Worm (Caenorhabditis elegans): ENCODE results near the gene taf-6.1.
A peak's percentile ranks its signal among the peaks of the same experiment; 100 is the strongest.

The taf-6.1 gene

DNA sequence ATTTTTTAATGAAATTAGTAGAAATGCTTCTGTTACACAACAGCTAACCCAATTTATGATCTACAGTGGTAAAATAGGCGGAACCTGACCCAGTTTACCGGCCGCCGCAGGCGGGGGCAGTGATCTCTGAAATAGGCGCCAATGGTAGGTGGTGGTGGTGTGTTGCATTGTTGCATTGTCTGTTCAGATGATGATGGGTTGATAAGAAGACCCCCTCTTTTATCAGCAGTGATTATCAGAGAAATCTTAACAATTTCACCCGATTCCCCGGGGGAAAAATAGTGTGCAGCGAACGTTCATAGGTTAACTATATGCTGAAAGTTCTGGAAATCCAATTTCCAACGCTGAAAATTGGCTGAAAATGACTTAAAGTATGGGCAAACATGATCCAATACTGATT, 10.8 kb downstream of the taf-6.1 start (continued):
- TF ChIP-seq jun-1 (tag; optimal IDR thresholded peaks at IDR 0.05) (no peak), lin-39 (tag; optimal IDR thresholded peaks at IDR 0.05) (no peak), egl-27 (tag; optimal IDR thresholded peaks at IDR 0.05) (no peak), zag-1 (tag; optimal IDR thresholded peaks at IDR 0.05) (no peak), dmd-6 (GFP tag; IDR thresholded peaks at IDR 0.05) (peak; percentile 51; the same call in 1 of the 2 replicates), ztf-7 (tag; optimal IDR thresholded peaks at IDR 0.05) (no peak), nhr-11 (tag; optimal IDR thresholded peaks at IDR 0.05) (no peak), ceh-62 (tag; optimal IDR thresholded peaks at IDR 0.05) (no peak), T26A8.4 (GFP tag; IDR thresholded peaks at IDR 0.05) (no peak), Y105C5A.15 (GFP tag; IDR thresholded peaks at IDR 0.05) (no peak), mdt-29 (GFP tag; IDR thresholded peaks at IDR 0.05) (no peak), mxl-2 (GFP tag; conservative IDR thresholded peaks at IDR 0.05) (no peak), daf-16 (GFP tag; optimal IDR thresholded peaks at IDR 0.05) (no peak), daf-16 (tag; optimal IDR thresholded peaks at IDR 0.05) (peak; percentile 58), lin-1 (GFP tag; IDR thresholded peaks at IDR 0.05) (no peak), ama-1 (optimal IDR thresholded peaks at IDR 0.05) (no peak), egl-43 (GFP tag; IDR thresholded peaks at IDR 0.05) (no peak), mdl-1 (tag; optimal IDR thresholded peaks at IDR 0.05) (no peak), ceh-20 (GFP tag; IDR thresholded peaks at IDR 0.05) (no peak), cey-2 (tag; optimal IDR thresholded peaks at IDR 0.05; ENCODE audit: borderline replicate concordance, insufficient read depth) (no peak), hif-1 (tag; optimal IDR thresholded peaks at IDR 0.05) (no peak), lin-38 (GFP tag; IDR thresholded peaks at IDR 0.05) (no peak), fkh-10 (GFP tag; optimal IDR thresholded peaks at IDR 0.05) (no peak), nhr-41 (GFP tag; IDR thresholded peaks at IDR 0.05) (no peak), lsy-2 (tag; optimal IDR thresholded peaks at IDR 0.05) (no peak), spr-1 (tag; optimal IDR thresholded peaks at IDR 0.05) (no peak), dmd-8 (GFP tag; IDR thresholded peaks at IDR 0.05) (no peak), ZK337.2 (GFP tag; IDR thresholded peaks at IDR 0.05) (no peak), snpc-4 (tag; optimal IDR thresholded peaks at IDR 0.05) (no peak), hmg-1.1 (GFP tag; IDR thresholded peaks at IDR 0.05) (no peak), gei-8 (GFP tag; optimal IDR thresholded peaks at IDR 0.05) (no peak), ceh-44 (GFP tag; IDR thresholded peaks at IDR 0.05) (no peak), ztf-11 (tag; optimal IDR thresholded peaks at IDR 0.05) (no peak), F10B5.3 (tag; optimal IDR thresholded peaks at IDR 0.05) (no peak), nhr-6 (tag; optimal IDR thresholded peaks at IDR 0.05) (no peak), ceh-28 (tag; optimal IDR thresholded peaks at IDR 0.05) (no peak), pqm-1 (tag; optimal IDR thresholded peaks at IDR 0.05) (peak; percentile 62), hlh-11 (tag; optimal IDR thresholded peaks at IDR 0.05) (peak; percentile 29), daf-8 (GFP tag; IDR thresholded peaks at IDR 0.05) (no peak), dpl-1 (GFP tag; optimal IDR thresholded peaks at IDR 0.05) (no peak), lir-3 (tag; optimal IDR thresholded peaks at IDR 0.05) (no peak), nhr-48 (tag; optimal IDR thresholded peaks at IDR 0.05) (no peak), Y48G9A.11 (GFP tag; IDR thresholded peaks at IDR 0.05) (0 out of 2 replicates have a peak, but pooled peaks have one; percentile 45), sdz-12 (GFP tag; optimal IDR thresholded peaks at IDR 0.05) (no peak), lin-15B (tag; optimal IDR thresholded peaks at IDR 0.05) (no peak), tag-97 (GFP tag; IDR thresholded peaks at IDR 0.05) (no peak), unc-62 (GFP tag; optimal IDR thresholded peaks at IDR 0.05 in 1 of 2) (no peak), unc-62 (tag; optimal IDR thresholded peaks at IDR 0.05) (no peak), duxl-1 (tag; optimal IDR thresholded peaks at IDR 0.05; ENCODE audit: poor library complexity) (no peak), nhr-76 (tag; optimal IDR thresholded peaks at IDR 0.05) (no peak), T20F7.1 (GFP tag; optimal IDR thresholded peaks at IDR 0.05) (no peak), aha-1 (tag) (peak; percentile 37), Y75B8A.6 (GFP tag; IDR thresholded peaks at IDR 0.05) (no peak), snpc-1.2 (GFP tag; IDR thresholded peaks at IDR 0.05) (no peak)

Measured in whole organism, L4 larva.